Worm (Caenorhabditis elegans): Measurements from ENCODE around the gene M03C11.3.

M03C11.3 gene

DNA sequence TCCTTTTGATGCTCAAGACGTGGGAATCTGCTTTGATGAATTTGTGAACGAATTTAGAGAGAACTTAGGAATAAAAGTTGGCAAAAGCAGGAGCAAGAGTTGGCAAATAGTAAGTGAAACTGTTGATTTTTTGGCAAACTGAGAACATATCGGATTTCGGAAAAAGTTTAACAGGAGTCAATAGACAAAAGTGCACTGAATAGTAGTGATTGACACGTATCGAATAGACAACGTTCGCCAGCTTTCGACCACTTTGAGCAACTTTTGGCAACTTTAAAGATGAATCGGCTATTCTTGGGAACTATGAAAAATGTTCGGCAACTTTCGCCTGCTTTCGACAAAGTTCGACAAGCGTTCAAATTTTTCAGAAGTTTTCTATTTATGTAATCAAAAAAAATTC, 13.2 kb upstream of the M03C11.3 start, which contains the start of gene M03C11.9:
M03C11.9 (minus strand) TSS at position 101 of the 400 bp plus-strand sequence.
- TF ChIP-seq elt-1 (tag; optimal IDR thresholded peaks at IDR 0.05) = no peak
- TF ChIP-seq ztf-11 (tag; optimal IDR thresholded peaks at IDR 0.05) = no peak
- TF ChIP-seq mdl-1 (tag; optimal IDR thresholded peaks at IDR 0.05) = no peak
- TF ChIP-seq blmp-1 (tag; optimal IDR thresholded peaks at IDR 0.05; ENCODE audit: insufficient read depth) = no peak
- TF ChIP-seq nhr-237 (tag; optimal IDR thresholded peaks at IDR 0.05) = no peak
- no peak for TF ChIP-seq gmeb-1 (tag; optimal IDR thresholded peaks at IDR 0.05)
- TF ChIP-seq lin-13 (GFP tag; optimal IDR thresholded peaks at IDR 0.05) = no peak
- TF ChIP-seq ceh-16 (tag; optimal IDR thresholded peaks at IDR 0.05) = no peak
- TF ChIP-seq crh-2 (tag; optimal IDR thresholded peaks at IDR 0.05) = no peak
- no peak for TF ChIP-seq C34F6.9 (tag; optimal IDR thresholded peaks at IDR 0.05)
- no peak for TF ChIP-seq lsy-2 (tag; optimal IDR thresholded peaks at IDR 0.05)
- TF ChIP-seq aly-2 (tag; optimal IDR thresholded peaks at IDR 0.05) = no peak
- no peak for TF ChIP-seq nhr-11 (tag; optimal IDR thresholded peaks at IDR 0.05)

DNA sequence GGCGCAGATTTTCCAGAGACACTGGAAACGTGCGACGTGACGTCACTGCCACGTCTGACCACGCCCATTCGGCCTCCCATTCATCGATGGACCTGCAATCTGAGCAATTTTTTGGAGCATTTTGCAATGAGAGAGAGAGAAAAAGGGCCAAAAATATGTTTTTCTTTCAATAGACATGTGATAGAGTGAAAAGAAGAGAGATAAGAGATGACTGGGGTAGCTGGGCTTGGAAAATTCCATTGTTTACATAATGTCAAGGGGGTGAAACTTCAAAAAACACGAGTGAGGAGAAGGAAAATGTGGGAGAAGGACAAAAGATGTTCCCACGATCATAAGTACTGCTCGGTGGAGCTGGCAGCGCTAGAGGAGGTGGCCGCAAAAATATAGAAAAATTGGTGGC, 8.9 kb upstream of the M03C11.3 start, which contains the start of gene M03C11.1:
M03C11.1 (minus strand) TSS at position 101 of the 400 bp plus-strand sequence.
- TF ChIP-seq nhr-129 (tag; optimal IDR thresholded peaks at IDR 0.05) (no peak), sma-3 (GFP tag; optimal IDR thresholded peaks at IDR 0.05) (no peak), ama-1 (optimal IDR thresholded peaks at IDR 0.05) (no peak), ztf-1 (GFP tag; conservative IDR thresholded peaks at IDR 0.05) (no peak), aly-2 (tag; optimal IDR thresholded peaks at IDR 0.05) (no peak), egl-27 (tag; optimal IDR thresholded peaks at IDR 0.05) (no peak), sem-4 (tag; optimal IDR thresholded peaks at IDR 0.05) (no peak)

DNA sequence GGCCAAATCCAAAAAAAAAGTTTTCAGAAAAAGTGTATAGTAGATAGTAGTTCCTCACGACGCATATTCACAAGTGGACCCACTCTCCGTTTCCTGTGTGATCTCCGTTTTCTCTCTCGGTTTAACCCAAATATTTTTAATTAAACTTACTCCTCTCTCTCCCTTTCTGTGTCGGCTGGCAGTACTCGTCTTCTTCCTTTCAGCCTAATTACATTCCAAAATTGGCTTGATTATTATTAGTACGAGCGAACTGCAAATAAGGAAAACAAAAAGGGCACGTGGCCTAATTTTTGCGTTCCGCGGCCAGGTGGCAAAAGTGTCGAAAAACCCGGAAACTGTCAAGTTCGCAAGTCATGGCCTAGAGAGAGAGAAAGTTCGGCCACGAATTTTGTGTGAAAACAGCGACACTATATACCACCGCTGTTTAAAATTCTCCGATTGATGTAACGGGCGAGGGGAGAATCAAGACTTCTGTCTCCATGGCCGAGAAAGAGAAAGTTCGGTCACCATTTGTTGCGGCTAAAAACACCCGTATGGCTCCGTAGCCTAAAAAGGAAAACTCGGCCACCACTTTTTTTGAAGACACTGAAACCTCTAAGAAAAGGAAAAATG, 7.9 kb upstream of the M03C11.3 start:
- TF ChIP-seq unc-62 (GFP tag; optimal IDR thresholded peaks at IDR 0.05) (no peak), elt-1 (tag; optimal IDR thresholded peaks at IDR 0.05) (no peak), mdl-1 (tag; optimal IDR thresholded peaks at IDR 0.05) (no peak), aly-2 (tag; optimal IDR thresholded peaks at IDR 0.05) (no peak), ceh-82 (tag; optimal IDR thresholded peaks at IDR 0.05) (no peak), unc-55 (GFP tag; optimal IDR thresholded peaks at IDR 0.05) (no peak), sma-3 (GFP tag; optimal IDR thresholded peaks at IDR 0.05) (no peak), lin-39 (tag; optimal IDR thresholded peaks at IDR 0.05) (no peak), R02D3.7 (tag; optimal IDR thresholded peaks at IDR 0.05) (no peak), ztf-4 (tag; optimal IDR thresholded peaks at IDR 0.05) (no peak), nhr-25 (tag; optimal IDR thresholded peaks at IDR 0.05) (no peak), nhr-12 (tag; optimal IDR thresholded peaks at IDR 0.05) (no peak), alr-1 (tag; optimal IDR thresholded peaks at IDR 0.05) (no peak), lin-11 (tag; optimal IDR thresholded peaks at IDR 0.05) (no peak), F13H6.1 (tag; optimal IDR thresholded peaks at IDR 0.05) (no peak), nhr-77 (tag; optimal IDR thresholded peaks at IDR 0.05) (no peak), Y55F3AM.14 (GFP tag; optimal IDR thresholded peaks at IDR 0.05) (no peak)

DNA sequence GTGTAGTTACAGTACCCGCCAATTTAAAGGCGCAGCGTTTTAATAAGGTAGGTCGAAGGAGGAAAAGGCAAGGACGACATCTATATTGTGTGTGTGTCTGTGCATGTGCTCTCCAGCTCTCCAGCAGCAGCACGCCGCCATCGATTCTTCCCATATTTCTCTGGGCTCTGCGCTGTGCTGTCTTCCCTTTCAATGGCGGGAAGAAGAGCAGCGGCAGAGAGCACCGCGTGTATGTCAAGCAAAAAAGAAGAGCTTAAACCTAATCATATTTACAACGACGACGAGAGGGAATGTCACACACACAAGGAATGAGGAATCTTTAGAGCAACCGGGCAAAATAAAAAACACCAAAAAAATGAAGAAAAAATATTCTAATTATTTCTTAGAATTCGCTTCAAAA, 6.0 kb upstream of the M03C11.3 start:
- TF ChIP-seq nhr-129 (tag; optimal IDR thresholded peaks at IDR 0.05) (peak; percentile 47), mdl-1 (tag; optimal IDR thresholded peaks at IDR 0.05) (no peak), ceh-16 (tag; optimal IDR thresholded peaks at IDR 0.05) (no peak), nhr-25 (tag; optimal IDR thresholded peaks at IDR 0.05) (no peak), fos-1 (tag; optimal IDR thresholded peaks at IDR 0.05) (no peak), gmeb-1 (tag; optimal IDR thresholded peaks at IDR 0.05) (no peak), nhr-10 (tag; optimal IDR thresholded peaks at IDR 0.05) (no peak), F13H6.1 (tag; optimal IDR thresholded peaks at IDR 0.05) (no peak), blmp-1 (tag; optimal IDR thresholded peaks at IDR 0.05; ENCODE audit: insufficient read depth) (no peak), lin-11 (tag; optimal IDR thresholded peaks at IDR 0.05) (peak; percentile 25), lin-13 (GFP tag; optimal IDR thresholded peaks at IDR 0.05) (no peak), nhr-11 (tag; optimal IDR thresholded peaks at IDR 0.05) (no peak), egl-27 (tag; optimal IDR thresholded peaks at IDR 0.05) (no peak), crh-2 (tag; optimal IDR thresholded peaks at IDR 0.05) (peak; percentile 26), snpc-4 (tag; optimal IDR thresholded peaks at IDR 0.05) (no peak), C34F6.9 (tag; optimal IDR thresholded peaks at IDR 0.05) (peak; percentile 45), nhr-237 (tag; optimal IDR thresholded peaks at IDR 0.05) (no peak), ceh-82 (tag; optimal IDR thresholded peaks at IDR 0.05) (no peak), unc-39 (tag; optimal IDR thresholded peaks at IDR 0.05) (no peak), unc-62 (GFP tag; optimal IDR thresholded peaks at IDR 0.05) (no peak), elt-3 (tag; optimal IDR thresholded peaks at IDR 0.05) (no peak), ztf-4 (tag; optimal IDR thresholded peaks at IDR 0.05) (no peak), ztf-1 (GFP tag; conservative IDR thresholded peaks at IDR 0.05) (no peak), skn-1 (tag; optimal IDR thresholded peaks at IDR 0.05) (no peak), elt-1 (tag; optimal IDR thresholded peaks at IDR 0.05) (no peak), dmd-4 (tag; optimal IDR thresholded peaks at IDR 0.05) (no peak), peb-1 (tag; optimal IDR thresholded peaks at IDR 0.05) (no peak), R02D3.7 (tag; optimal IDR thresholded peaks at IDR 0.05) (no peak), Y55F3AM.14 (GFP tag; optimal IDR thresholded peaks at IDR 0.05) (no peak), nhr-21 (tag; optimal IDR thresholded peaks at IDR 0.05) (no peak), nhr-12 (tag; optimal IDR thresholded peaks at IDR 0.05) (no peak), nhr-23 (tag; optimal IDR thresholded peaks at IDR 0.05) (no peak), zag-1 (tag; optimal IDR thresholded peaks at IDR 0.05) (peak; percentile 71), aly-2 (tag; optimal IDR thresholded peaks at IDR 0.05) (no peak), nhr-77 (tag; optimal IDR thresholded peaks at IDR 0.05) (no peak), lsy-2 (tag; optimal IDR thresholded peaks at IDR 0.05) (peak in 1 of 2 experiments; percentile 53), mab-5 (tag; optimal IDR thresholded peaks at IDR 0.05) (no peak)
